Fruit fly (Drosophila melanogaster) whole organism, embryonic: ENCODE measurements around the gene CG8329.
A peak's percentile ranks its signal among the peaks of the same experiment; 100 is the strongest.

Experiments used
- Aef1 ChIP-seq: fragments of 200-800 bp; sonication (Bioruptor generic); IDR thresholded peaks from 3 replicates; pipeline ENCODE4 v1.3.6; 2022; ENCODE audit warnings: missing biosample characterization, missing genetic modification characterization
- Asciz ChIP-seq: fragments of 200-800 bp; sonication (Bioruptor generic); optimal IDR thresholded peaks from 2 replicates; lab custom pipeline; 2017; ENCODE audit warnings: missing biosample characterization, mild to moderate bottlenecking, missing genetic modification characterization, missing genetic modification reagents
- CG10321 ChIP-seq: fragments of 200-800 bp; sonication (Bioruptor generic); IDR thresholded peaks from 2 replicates; pipeline ENCODE4 v1.3.6; 2022; ENCODE audit warnings: missing biosample characterization, missing genetic modification characterization
- CG11093 ChIP-seq: fragments of 200-800 bp; sonication (Bioruptor generic); IDR thresholded peaks from 3 replicates; pipeline ENCODE4 v1.3.6; 2022; ENCODE audit warnings: missing biosample characterization, missing genetic modification characterization
- CG11398 ChIP-seq: fragments of 200-800 bp; sonication (Bioruptor generic); optimal IDR thresholded peaks from 2 replicates; lab custom pipeline; 2016; ENCODE audit warnings: missing biosample characterization, missing genetic modification characterization
- CG12236 ChIP-seq: fragments of 200-800 bp; sonication (Bioruptor generic); optimal IDR thresholded peaks from 2 replicates; lab custom pipeline; 2016; ENCODE audit warnings: missing biosample characterization, missing genetic modification characterization
- CG12299 ChIP-seq: fragments of 200-800 bp; sonication (Bioruptor generic); optimal IDR thresholded peaks from 2 replicates; lab custom pipeline; 2018; ENCODE audit warnings: missing biosample characterization, mild to moderate bottlenecking, missing genetic modification characterization
- CG12391 ChIP-seq: fragments of 200-800 bp; sonication (Bioruptor generic); optimal IDR thresholded peaks from 3 replicates; lab custom pipeline; 2018; ENCODE audit warnings: missing biosample characterization, mild to moderate bottlenecking, missing genetic modification characterization, moderate library complexity
- CG15011 ChIP-seq: fragments of 200-800 bp; sonication (Bioruptor generic); optimal IDR thresholded peaks from 3 replicates; lab custom pipeline; 2018; ENCODE audit warnings: missing biosample characterization, mild to moderate bottlenecking, missing genetic modification characterization
- CG17359 ChIP-seq: fragments of 200-800 bp; sonication (Bioruptor generic); optimal IDR thresholded peaks from 3 replicates; lab custom pipeline; 2018; ENCODE audit warnings: missing biosample characterization, mild to moderate bottlenecking, missing genetic modification characterization, moderate library complexity
- CG17829 ChIP-seq: fragments of 200-800 bp; optimal IDR thresholded peaks from 2 replicates; lab custom pipeline; 2019; ENCODE audit warnings: missing biosample characterization, mild to moderate bottlenecking, missing genetic modification characterization, moderate library complexity
- CG30020 ChIP-seq: fragments of 200-800 bp; optimal IDR thresholded peaks from 2 replicates; lab custom pipeline; 2019; ENCODE audit warnings: missing biosample characterization, mild to moderate bottlenecking, missing genetic modification characterization, moderate library complexity
- CG3065 ChIP-seq: fragments of 200-800 bp; sonication (Bioruptor generic); optimal IDR thresholded peaks from 2 replicates; lab custom pipeline; 2016; ENCODE audit warnings: missing biosample characterization, missing genetic modification characterization
- CG4328 ChIP-seq: fragments of 200-800 bp; sonication (Bioruptor generic); optimal IDR thresholded peaks from 3 replicates; lab custom pipeline; 2017; ENCODE audit warnings: missing biosample characterization, missing genetic modification reagents, missing genetic modification characterization
- CG4360 ChIP-seq: fragments of 200-800 bp; sonication (Bioruptor generic); IDR thresholded peaks from 2 replicates; pipeline ENCODE4 v1.3.6; 2022; ENCODE audit warnings: missing biosample characterization, missing genetic modification characterization
- CG6254 ChIP-seq: fragments of 200-800 bp; sonication (Bioruptor generic); optimal IDR thresholded peaks from 3 replicates; lab custom pipeline; 2017; ENCODE audit warnings: mild to moderate bottlenecking, missing biosample characterization, missing genetic modification reagents, missing genetic modification characterization
- CG7839 ChIP-seq: fragments of 200-800 bp; sonication (Bioruptor generic); optimal IDR thresholded peaks from 3 replicates; lab custom pipeline; 2018; ENCODE audit warnings: missing biosample characterization, mild to moderate bottlenecking, missing genetic modification characterization, moderate library complexity
- CG9437 ChIP-seq: fragments of 200-800 bp; sonication (Bioruptor generic); optimal IDR thresholded peaks from 2 replicates; lab custom pipeline; 2018; ENCODE audit warnings: missing biosample characterization, mild to moderate bottlenecking, missing genetic modification characterization
- CG9817 ChIP-seq: fragments of 200-800 bp; sonication (Bioruptor generic); optimal IDR thresholded peaks from 2 replicates; lab custom pipeline; 2018; ENCODE audit warnings: missing biosample characterization, mild to moderate bottlenecking, missing genetic modification characterization, moderate library complexity
- Dbx ChIP-seq: fragments of 200-800 bp; sonication (Bioruptor generic); IDR thresholded peaks from 3 replicates; pipeline ENCODE4 v1.3.6; 2022; ENCODE audit warnings: missing biosample characterization, missing genetic modification characterization
- Dip2 ChIP-seq: fragments of 200-800 bp; sonication (Bioruptor generic); IDR thresholded peaks from 2 replicates; pipeline ENCODE4 v1.3.6; 2022; ENCODE audit warnings: missing biosample characterization, missing genetic modification characterization
- Dll ChIP-seq: fragments of 200-800 bp; sonication (Bioruptor generic); IDR thresholded peaks from 4 replicates; pipeline ENCODE4 v1.3.6; 2022; ENCODE audit warnings: missing biosample characterization, missing genetic modification characterization; ENCODE audit not compliant: partially characterized antibody
- Hand ChIP-seq: fragments of 200-800 bp; sonication (Bioruptor generic); optimal IDR thresholded peaks from 2 replicates; lab custom pipeline; 2017; ENCODE audit warnings: mild to moderate bottlenecking, missing biosample characterization, missing genetic modification reagents, missing genetic modification characterization
- HmgD ChIP-seq: fragments of 200-800 bp; sonication (Bioruptor generic); optimal IDR thresholded peaks from 3 replicates; lab custom pipeline; 2016; ENCODE audit warnings: missing biosample characterization, missing genetic modification characterization
- Optix ChIP-seq: fragments of 200-800 bp; sonication (Bioruptor generic); IDR thresholded peaks from 3 replicates; pipeline ENCODE4 v1.3.6; 2022; ENCODE audit warnings: missing biosample characterization, missing genetic modification characterization
- Ptx1 ChIP-seq: fragments of 200-800 bp; sonication (Bioruptor generic); IDR thresholded peaks from 2 replicates; pipeline ENCODE4 v1.3.6; 2022; ENCODE audit warnings: missing biosample characterization, missing genetic modification characterization
- Trl ChIP-seq, 3 experiments: fragments of >200 bp in 2 of 3; fragments of 200-800 bp in 1 of 3; sonication (Bioruptor generic) in 1 of 3; optimal IDR thresholded peaks; 2 replicates in 1 of 3; 3 replicates in 2 of 3; lab custom pipeline; 2016 to 2017; ENCODE audit warnings: missing biosample characterization in 1 of 3, missing genetic modification characterization in 1 of 3
- Vsx1 ChIP-seq: fragments of 200-800 bp; sonication (Bioruptor generic); optimal IDR thresholded peaks from 2 replicates; lab custom pipeline; 2017; ENCODE audit warnings: missing biosample characterization, mild to moderate bottlenecking, missing genetic modification characterization, missing genetic modification reagents
- Xbp1 ChIP-seq: fragments of 200-800 bp; sonication (Bioruptor generic); optimal IDR thresholded peaks from 3 replicates; lab custom pipeline; 2016; ENCODE audit warnings: missing biosample characterization, mild to moderate bottlenecking, missing genetic modification characterization
- ap ChIP-seq: fragments of 200-800 bp; sonication (Bioruptor generic); IDR thresholded peaks from 2 replicates; pipeline ENCODE4 v1.3.6; 2022; ENCODE audit warnings: missing biosample characterization, missing genetic modification characterization
- bowl ChIP-seq: fragments of 200-800 bp; sonication (Bioruptor generic); IDR thresholded peaks from 2 replicates; pipeline ENCODE4 v1.3.6; 2022; ENCODE audit warnings: missing biosample characterization, missing genetic modification characterization
- cato ChIP-seq: fragments of 200-800 bp; sonication (Bioruptor generic); optimal IDR thresholded peaks from 2 replicates; lab custom pipeline; 2016; ENCODE audit warnings: missing biosample characterization, missing genetic modification characterization, borderline replicate concordance
- da ChIP-seq: fragments of 200-800 bp; sonication (Bioruptor generic); optimal IDR thresholded peaks from 2 replicates; lab custom pipeline; 2016; ENCODE audit warnings: missing biosample characterization, missing genetic modification characterization
- eve ChIP-seq, 2 experiments: fragments of >200 bp; optimal IDR thresholded peaks; 2 replicates each; lab custom pipeline; 2017; ENCODE audit warnings: missing biosample characterization in 2 of 2, missing genetic modification characterization in 2 of 2
- exex ChIP-seq: fragments of 200-800 bp; sonication (Bioruptor generic); optimal IDR thresholded peaks from 4 replicates; lab custom pipeline; 2018; ENCODE audit warnings: missing biosample characterization, mild to moderate bottlenecking, missing genetic modification characterization, moderate library complexity
- fd3F ChIP-seq: fragments of 200-800 bp; sonication (Bioruptor generic); optimal IDR thresholded peaks from 2 replicates; lab custom pipeline; 2018; ENCODE audit warnings: missing biosample characterization, mild to moderate bottlenecking, missing genetic modification characterization, moderate library complexity
- gfzf ChIP-seq: fragments of 200-800 bp; sonication (Bioruptor generic); optimal IDR thresholded peaks from 2 replicates; lab custom pipeline; 2016; ENCODE audit warnings: missing biosample characterization, mild to moderate bottlenecking, missing genetic modification characterization, moderate library complexity
- hkb ChIP-seq, 2 experiments: fragments of 200-800 bp in 1 of 2; fragments of >200 bp in 1 of 2; sonication (Bioruptor generic) in 1 of 2; IDR thresholded peaks in 1 of 2; optimal IDR thresholded peaks in 1 of 2; 2 replicates each; pipeline versions ENCODE4 v1.3.6 to Lab custom; 2017 to 2022; ENCODE audit warnings: missing biosample characterization in 1 of 2, missing genetic modification characterization in 1 of 2
- knrl ChIP-seq: fragments of 200-800 bp; sonication (Bioruptor generic); IDR thresholded peaks from 3 replicates; pipeline ENCODE4 v1.3.6; 2022; ENCODE audit warnings: missing biosample characterization, missing genetic modification characterization; ENCODE audit not compliant: partially characterized antibody
- lov ChIP-seq, 2 experiments: fragments of 200-800 bp in 1 of 2; fragments of >200 bp in 1 of 2; sonication (Bioruptor generic) in 1 of 2; IDR thresholded peaks in 1 of 2; optimal IDR thresholded peaks in 1 of 2; 2 replicates in 1 of 2; 3 replicates in 1 of 2; pipeline versions ENCODE4 v1.3.6 to Lab custom; 2017 to 2022; ENCODE audit warnings: missing biosample characterization in 1 of 2, missing genetic modification characterization in 1 of 2
- maf-S ChIP-seq: fragments of 200-800 bp; sonication (Bioruptor generic); optimal IDR thresholded peaks from 2 replicates; lab custom pipeline; 2016; ENCODE audit warnings: missing biosample characterization, missing genetic modification characterization
- mam ChIP-seq: fragments of 200-800 bp; sonication (Bioruptor generic); optimal IDR thresholded peaks from 3 replicates; lab custom pipeline; 2016; ENCODE audit warnings: missing biosample characterization, missing genetic modification characterization
- p53 ChIP-seq: fragments of 200-800 bp; sonication (Bioruptor generic); optimal IDR thresholded peaks from 2 replicates; lab custom pipeline; 2016; ENCODE audit warnings: missing biosample characterization, missing genetic modification characterization
- prd ChIP-seq, 3 experiments: fragments of >200 bp in 2 of 3; fragments of 200-800 bp in 1 of 3; sonication (Bioruptor generic) in 1 of 3; optimal IDR thresholded peaks in 2 of 3; IDR thresholded peaks in 1 of 3; 2 replicates in 2 of 3; 3 replicates in 1 of 3; pipeline versions ENCODE4 v1.3.6 to Lab custom; 2017 to 2022; ENCODE audit warnings: missing biosample characterization in 1 of 3, missing genetic modification characterization in 1 of 3
- pros ChIP-seq: fragments of 200-800 bp; sonication (Bioruptor generic); optimal IDR thresholded peaks from 3 replicates; lab custom pipeline; 2019; ENCODE audit warnings: missing biosample characterization, mild to moderate bottlenecking, missing genetic modification characterization, moderate library complexity
- slbo ChIP-seq: fragments of 200-800 bp; sonication (Bioruptor generic); IDR thresholded peaks from 2 replicates; pipeline ENCODE4 v1.3.6; 2022; ENCODE audit warnings: missing biosample characterization, missing genetic modification characterization
- tna ChIP-seq: fragments of 200-800 bp; sonication (Bioruptor generic); IDR thresholded peaks from 2 replicates; pipeline ENCODE4 v1.3.6; 2022; ENCODE audit warnings: missing biosample characterization, missing genetic modification characterization; ENCODE audit not compliant: partially characterized antibody
- wor ChIP-seq: fragments of 200-800 bp; sonication (Bioruptor generic); IDR thresholded peaks from 2 replicates; pipeline ENCODE4 v1.3.6; 2022; ENCODE audit warnings: missing biosample characterization, missing genetic modification characterization
- zfh1 ChIP-seq: fragments of 200-800 bp; sonication (Bioruptor generic); IDR thresholded peaks from 3 replicates; pipeline ENCODE4 v1.3.6; 2022; ENCODE audit warnings: missing biosample characterization, missing genetic modification characterization

The CG8329 gene

DNA sequence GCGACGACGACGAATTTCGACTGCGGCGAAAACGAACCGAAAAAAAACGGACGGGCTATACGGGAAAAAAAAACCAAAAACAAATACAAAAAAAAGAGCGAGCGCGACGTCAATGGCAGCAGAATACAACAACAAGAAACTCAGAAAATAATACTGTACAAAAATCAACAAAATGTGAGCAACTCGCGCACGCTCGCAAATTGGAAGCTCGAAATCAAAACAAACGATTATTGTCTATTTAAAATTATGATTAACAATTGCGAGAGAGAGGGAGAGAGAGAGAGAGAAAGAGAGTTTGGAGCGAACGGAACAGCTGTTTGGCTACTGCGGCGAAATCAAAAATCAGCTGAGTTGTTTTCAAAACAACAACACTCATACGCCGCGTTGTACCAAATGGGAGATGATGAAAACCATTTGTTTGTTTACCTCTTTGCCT lies 37.6 kb downstream of the CG8329 start (continued):
- TF ChIP-seq cato (GFP tag; lab: Kevin White, UChicago) (no peak), Aef1 (GFP tag; lab: Robert Waterston, UW) (peak; percentile 19; the same call in 1 of the 3 replicates), CG6254 (GFP tag; lab: Kevin White, UChicago) (no peak), Hand (no peak), CG17359 (no peak), CG12299 (tag; lab: Kevin White, UChicago) (no peak), Asciz (GFP tag; lab: Kevin White, UChicago) (no peak), ap (no peak), gfzf (GFP tag; lab: Kevin White, UChicago) (no peak), CG11398 (no peak), CG17829 (tag; lab: Kevin White, UChicago) (no peak), CG15011 (no peak), Xbp1 (GFP tag; lab: Kevin White, UChicago) (no peak), Trl (optimal IDR thresholded peaks at IDR 0.05; lab: Kevin White, UChicago) (peak; percentile 64 to 98), Trl (GFP tag; optimal IDR thresholded peaks at IDR 0.05; lab: Kevin White, UChicago) (peak; percentile 18), mam (no peak), wor (GFP tag; lab: Robert Waterston, UW) (no peak), CG7839 (tag; lab: Kevin White, UChicago) (no peak), CG9437 (no peak), CG9817 (tag; lab: Kevin White, UChicago) (no peak), lov (optimal IDR thresholded peaks at IDR 0.05; lab: Kevin White, UChicago) (no peak), lov (GFP tag; IDR thresholded peaks at IDR 0.05; lab: Robert Waterston, UW) (no peak), fd3F (GFP tag; lab: Kevin White, UChicago) (no peak), Dbx (GFP tag; lab: Robert Waterston, UW) (no peak), zfh1 (no peak), tna (GFP tag; lab: Robert Waterston, UW) (no peak), Dll (peak; percentile 64), HmgD (GFP tag; lab: Kevin White, UChicago) (no peak), p53 (no peak), eve (GFP tag; optimal IDR thresholded peaks at IDR 0.05; lab: Kevin White, UChicago) (peak in 1 of 2 experiments; percentile 23), CG30020 (tag; lab: Kevin White, UChicago) (no peak), hkb (optimal IDR thresholded peaks at IDR 0.05; lab: Kevin White, UChicago) (no peak), hkb (GFP tag; IDR thresholded peaks at IDR 0.05; lab: Robert Waterston, UW) (no peak), exex (tag; lab: Kevin White, UChicago) (peak; percentile 88), knrl (GFP tag; lab: Robert Waterston, UW) (no peak), slbo (GFP tag; lab: Robert Waterston, UW) (no peak), CG4328 (no peak), CG12236 (no peak), prd (optimal IDR thresholded peaks at IDR 0.05; lab: Kevin White, UChicago) (no peak), prd (GFP tag; IDR thresholded peaks at IDR 0.05; lab: Robert Waterston, UW) (no peak), CG3065 (GFP tag; lab: Kevin White, UChicago) (no peak), Vsx1 (GFP tag; lab: Kevin White, UChicago) (no peak), CG10321 (GFP tag; lab: Robert Waterston, UW) (no peak), Dip2 (GFP tag; lab: Robert Waterston, UW) (no peak), CG11093 (GFP tag; lab: Robert Waterston, UW) (no peak), Optix (no peak), CG12391 (tag; lab: Kevin White, UChicago) (no peak), CG4360 (GFP tag; lab: Robert Waterston, UW) (no peak), maf-S (GFP tag; lab: Kevin White, UChicago) (no peak), da (GFP tag; lab: Kevin White, UChicago) (no peak), pros (GFP tag; lab: Kevin White, UChicago) (no peak), bowl (GFP tag; lab: Robert Waterston, UW) (no peak), Ptx1 (GFP tag; lab: Robert Waterston, UW) (no peak)
